Fruit fly (Drosophila melanogaster) whole organism, prepupa: ENCODE measurements around the gene CG46441.
A peak's percentile ranks its signal among the peaks of the same experiment; 100 is the strongest.

Experiments used
- Blimp-1 ChIP-seq: fragments of 200-800 bp; sonication (Bioruptor generic); optimal IDR thresholded peaks from 3 replicates; lab custom pipeline; 2017; ENCODE audit warnings: missing biosample characterization, missing genetic modification characterization, mild to moderate bottlenecking, moderate library complexity, missing genetic modification reagents
- CG10631 ChIP-seq: fragments of 200-800 bp; sonication (Bioruptor generic); optimal IDR thresholded peaks from 2 replicates; lab custom pipeline; 2016; ENCODE audit warnings: missing biosample characterization, missing genetic modification characterization
- CG11294 ChIP-seq: fragments of 200-800 bp; sonication (Bioruptor generic); IDR thresholded peaks from 2 replicates; pipeline ENCODE4 v1.3.6; 2022; ENCODE audit warnings: missing biosample characterization, missing genetic modification characterization
- CG11762 ChIP-seq: fragments of 200-800 bp; sonication (Bioruptor generic); optimal IDR thresholded peaks from 3 replicates; lab custom pipeline; 2016; ENCODE audit warnings: missing biosample characterization, missing genetic modification characterization; ENCODE audit not compliant: insufficient read depth
- CG11902 ChIP-seq: fragments of 200-800 bp; sonication (Bioruptor generic); optimal IDR thresholded peaks from 3 replicates; lab custom pipeline; 2016; ENCODE audit warnings: missing biosample characterization, missing genetic modification characterization
- CG15336 ChIP-seq: fragments of 200-800 bp; sonication (Bioruptor generic); IDR thresholded peaks from 2 replicates; pipeline ENCODE4 v1.3.6; 2022; ENCODE audit warnings: missing biosample characterization, missing genetic modification characterization
- CG1621 ChIP-seq: fragments of 200-800 bp; sonication (Bioruptor generic); optimal IDR thresholded peaks from 3 replicates; lab custom pipeline; 2018; ENCODE audit warnings: missing biosample characterization, mild to moderate bottlenecking, missing genetic modification characterization
- CG3032 ChIP-seq: fragments of 200-800 bp; optimal IDR thresholded peaks from 2 replicates; lab custom pipeline; 2019; ENCODE audit warnings: missing biosample characterization, mild to moderate bottlenecking, missing genetic modification characterization, moderate library complexity
- CG31627 ChIP-seq: fragments of 200-800 bp; sonication (Bioruptor generic); optimal IDR thresholded peaks from 3 replicates; lab custom pipeline; 2016; ENCODE audit warnings: missing biosample characterization, missing genetic modification characterization
- CG32006 ChIP-seq: fragments of 200-800 bp; sonication (Bioruptor generic); optimal IDR thresholded peaks from 3 replicates; lab custom pipeline; 2017; ENCODE audit warnings: missing biosample characterization, mild to moderate bottlenecking, missing genetic modification characterization
- CG4318 ChIP-seq: fragments of 200-800 bp; sonication (Bioruptor generic); optimal IDR thresholded peaks from 3 replicates; lab custom pipeline; 2017; ENCODE audit warnings: missing biosample characterization, mild to moderate bottlenecking, missing genetic modification characterization
- CG6808 ChIP-seq: fragments of 200-800 bp; sonication (Bioruptor generic); optimal IDR thresholded peaks from 3 replicates; lab custom pipeline; 2017; ENCODE audit warnings: missing biosample characterization, missing genetic modification characterization, mild to moderate bottlenecking, moderate library complexity, missing genetic modification reagents
- CG6854 ChIP-seq: fragments of 200-800 bp; sonication (Bioruptor generic); optimal IDR thresholded peaks from 2 replicates; lab custom pipeline; 2017; ENCODE audit warnings: missing biosample characterization, mild to moderate bottlenecking, missing genetic modification characterization
- CG7368 ChIP-seq: fragments of 200-800 bp; sonication (Bioruptor generic); optimal IDR thresholded peaks from 3 replicates; lab custom pipeline; 2016; ENCODE audit warnings: missing biosample characterization, missing genetic modification characterization
- CG8119 ChIP-seq: fragments of 200-800 bp; sonication (Bioruptor generic); IDR thresholded peaks from 3 replicates; pipeline ENCODE4 v1.3.6; 2022; ENCODE audit warnings: missing biosample characterization, missing genetic modification characterization
- CG8319 ChIP-seq: fragments of 200-800 bp; sonication (Bioruptor generic); optimal IDR thresholded peaks from 3 replicates; lab custom pipeline; 2016; ENCODE audit warnings: missing biosample characterization, missing genetic modification characterization
- CG8632 ChIP-seq: fragments of 200-800 bp; sonication (Bioruptor generic); optimal IDR thresholded peaks from 3 replicates; lab custom pipeline; 2016; ENCODE audit warnings: missing biosample characterization, missing genetic modification characterization
- CG9139 ChIP-seq: fragments of 200-800 bp; sonication (Bioruptor generic); optimal IDR thresholded peaks from 3 replicates; lab custom pipeline; 2017; ENCODE audit warnings: missing biosample characterization, mild to moderate bottlenecking, missing genetic modification characterization
- Eip75B ChIP-seq: fragments of 200-800 bp; sonication (Bioruptor generic); optimal IDR thresholded peaks from 3 replicates; lab custom pipeline; 2016; ENCODE audit warnings: missing biosample characterization, missing genetic modification characterization
- Eip78C ChIP-seq: fragments of 200-800 bp; sonication (Bioruptor generic); peaks from one replicate; lab custom pipeline; 2016; ENCODE audit warnings: missing biosample characterization, missing genetic modification characterization
- Eip93F ChIP-seq: fragments of 200-800 bp; sonication (Bioruptor generic); optimal IDR thresholded peaks from 2 replicates; lab custom pipeline; 2016; ENCODE audit warnings: missing biosample characterization, mild to moderate bottlenecking, missing genetic modification characterization
- Ets21C ChIP-seq: fragments of 200-800 bp; sonication (Bioruptor generic); optimal IDR thresholded peaks from 3 replicates; lab custom pipeline; 2016; ENCODE audit warnings: missing biosample characterization, missing genetic modification characterization
- Ets96B ChIP-seq: fragments of 200-800 bp; optimal IDR thresholded peaks from 2 replicates; lab custom pipeline; 2019; ENCODE audit warnings: missing biosample characterization, mild to moderate bottlenecking, missing genetic modification characterization, moderate library complexity
- Gug ChIP-seq: fragments of 200-800 bp; sonication (Bioruptor generic); IDR thresholded peaks from 2 replicates; pipeline ENCODE4 v1.3.6; 2022; ENCODE audit warnings: missing biosample characterization, missing genetic modification characterization
- Hr39 ChIP-seq: fragments of 200-800 bp; sonication (Bioruptor generic); optimal IDR thresholded peaks from 2 replicates; lab custom pipeline; 2016; ENCODE audit warnings: missing biosample characterization, missing genetic modification characterization
- Hr4 ChIP-seq: fragments of 200-800 bp; sonication (Bioruptor generic); optimal IDR thresholded peaks from 3 replicates; lab custom pipeline; 2016; ENCODE audit warnings: missing biosample characterization, missing genetic modification characterization
- Lpt ChIP-seq: fragments of 200-800 bp; sonication (Bioruptor generic); optimal IDR thresholded peaks from 3 replicates; lab custom pipeline; 2016; ENCODE audit warnings: missing biosample characterization, missing genetic modification characterization
- Met ChIP-seq: fragments of 200-800 bp; sonication (Bioruptor generic); optimal IDR thresholded peaks from 3 replicates; lab custom pipeline; 2016; ENCODE audit warnings: missing biosample characterization, missing genetic modification characterization
- Smox ChIP-seq: fragments of 200-800 bp; sonication (Bioruptor generic); optimal IDR thresholded peaks from 3 replicates; lab custom pipeline; 2016; ENCODE audit warnings: missing biosample characterization, missing genetic modification characterization
- Sox102F ChIP-seq: fragments of 200-800 bp; sonication (Bioruptor generic); optimal IDR thresholded peaks from 2 replicates; lab custom pipeline; 2016; ENCODE audit warnings: missing biosample characterization, mild to moderate bottlenecking, missing genetic modification characterization
- Sox14 ChIP-seq: fragments of 200-800 bp; sonication (Bioruptor generic); optimal IDR thresholded peaks from 3 replicates; lab custom pipeline; 2016; ENCODE audit warnings: missing biosample characterization, missing genetic modification characterization
- Sox15 ChIP-seq: fragments of 200-800 bp; sonication (Bioruptor generic); optimal IDR thresholded peaks from 3 replicates; lab custom pipeline; 2016; ENCODE audit warnings: missing biosample characterization, missing genetic modification characterization
- achi ChIP-seq: fragments of 200-800 bp; sonication (Bioruptor generic); optimal IDR thresholded peaks from 3 replicates; lab custom pipeline; 2016; ENCODE audit warnings: missing biosample characterization, missing genetic modification characterization
- acj6 ChIP-seq: fragments of 200-800 bp; sonication (Bioruptor generic); optimal IDR thresholded peaks from 3 replicates; lab custom pipeline; 2016; ENCODE audit warnings: missing biosample characterization, missing genetic modification characterization
- cyc ChIP-seq: fragments of 200-800 bp; sonication (Bioruptor generic); optimal IDR thresholded peaks from 3 replicates; lab custom pipeline; 2016; ENCODE audit warnings: missing biosample characterization, missing genetic modification characterization
- dac ChIP-seq: fragments of 200-800 bp; sonication (Bioruptor generic); optimal IDR thresholded peaks from 2 replicates; lab custom pipeline; 2017; ENCODE audit warnings: missing biosample characterization, mild to moderate bottlenecking, missing genetic modification characterization
- dsx ChIP-seq: fragments of 200-800 bp; optimal IDR thresholded peaks from 3 replicates; lab custom pipeline; 2019; ENCODE audit warnings: missing biosample characterization, mild to moderate bottlenecking, missing genetic modification characterization, moderate library complexity; ENCODE audit not compliant: poor library complexity, severe bottlenecking
- eg ChIP-seq: fragments of 200-800 bp; sonication (Bioruptor generic); IDR thresholded peaks from 3 replicates; pipeline ENCODE4 v1.3.6; 2022; ENCODE audit warnings: missing biosample characterization, missing genetic modification characterization
- esn ChIP-seq: fragments of 200-800 bp; sonication (Bioruptor generic); optimal IDR thresholded peaks from 2 replicates; lab custom pipeline; 2016; ENCODE audit warnings: missing biosample characterization, mild to moderate bottlenecking, missing genetic modification characterization, moderate library complexity
- fd85E ChIP-seq: fragments of 200-800 bp; sonication (Bioruptor generic); optimal IDR thresholded peaks from 3 replicates; lab custom pipeline; 2016; ENCODE audit warnings: missing biosample characterization, missing genetic modification characterization
- fkh ChIP-seq: fragments of 200-800 bp; sonication (Bioruptor generic); optimal IDR thresholded peaks from 3 replicates; lab custom pipeline; 2017; ENCODE audit warnings: missing biosample characterization, mild to moderate bottlenecking, missing genetic modification characterization, moderate library complexity
- lz ChIP-seq: fragments of 200-800 bp; sonication (Bioruptor generic); optimal IDR thresholded peaks from 3 replicates; lab custom pipeline; 2016; ENCODE audit warnings: missing biosample characterization, missing genetic modification characterization
- net ChIP-seq: fragments of 200-800 bp; sonication (Bioruptor generic); optimal IDR thresholded peaks from 3 replicates; lab custom pipeline; 2016; ENCODE audit warnings: missing biosample characterization, missing genetic modification characterization
- pdm3 ChIP-seq: fragments of 200-800 bp; sonication (Bioruptor generic); optimal IDR thresholded peaks from 3 replicates; lab custom pipeline; 2016; ENCODE audit warnings: missing biosample characterization, missing genetic modification characterization
- salr ChIP-seq, 2 experiments: fragments of 200-800 bp; sonication (Bioruptor generic); optimal IDR thresholded peaks; 3 replicates each; lab custom pipeline; 2016 to 2018; ENCODE audit warnings: missing biosample characterization in 2 of 2, missing genetic modification characterization in 2 of 2, mild to moderate bottlenecking in 1 of 2
- spab ChIP-seq: fragments of 200-800 bp; sonication (Bioruptor generic); optimal IDR thresholded peaks from 2 replicates; lab custom pipeline; 2017; ENCODE audit warnings: missing biosample characterization, mild to moderate bottlenecking, missing genetic modification characterization, missing genetic modification reagents
- ss ChIP-seq, 2 experiments: fragments of 200-800 bp; sonication (Bioruptor generic); optimal IDR thresholded peaks; 2 replicates in 1 of 2; 3 replicates in 1 of 2; lab custom pipeline; 2017 to 2018; ENCODE audit warnings: mild to moderate bottlenecking in 2 of 2, missing biosample characterization in 2 of 2, missing genetic modification characterization in 2 of 2, moderate library complexity in 1 of 2
- svp ChIP-seq: fragments of 200-800 bp; sonication (Bioruptor generic); peaks from one replicate; lab custom pipeline; 2016; ENCODE audit warnings: missing biosample characterization, missing genetic modification characterization
- topi ChIP-seq: fragments of 200-800 bp; sonication (Bioruptor generic); optimal IDR thresholded peaks from 3 replicates; lab custom pipeline; 2016; ENCODE audit warnings: missing biosample characterization, missing genetic modification characterization
- vri ChIP-seq: fragments of 200-800 bp; sonication (Bioruptor generic); optimal IDR thresholded peaks from 3 replicates; lab custom pipeline; 2016; ENCODE audit warnings: missing biosample characterization, mild to moderate bottlenecking, missing genetic modification characterization

The CG46441 gene

DNA sequence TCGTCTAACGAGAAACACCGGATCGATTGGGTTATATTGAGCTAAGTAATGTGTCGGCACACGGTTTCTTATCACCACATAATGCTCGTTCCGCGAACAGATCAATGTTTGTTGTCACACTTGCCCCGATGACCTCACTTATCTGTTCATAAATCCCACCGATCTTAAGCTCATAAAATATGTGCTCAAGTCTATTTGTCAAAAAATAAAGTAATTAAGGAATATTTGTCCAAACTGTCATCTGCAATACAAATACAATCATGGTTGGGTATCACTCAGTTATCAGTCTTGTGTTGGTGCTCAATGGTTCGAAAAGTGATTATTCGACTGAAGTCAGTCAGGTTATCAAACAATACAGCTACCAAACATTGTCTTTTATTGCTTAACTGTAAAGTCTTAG is 46.4 kb upstream of the CG46441 start:
- TF ChIP-seq salr (GFP tag; optimal IDR thresholded peaks at IDR 0.05; lab: Kevin White, UChicago) (no peak), Hr39 (GFP tag; lab: Kevin White, UChicago) (no peak), topi (GFP tag; lab: Kevin White, UChicago) (no peak), Sox15 (GFP tag; lab: Kevin White, UChicago) (no peak), fkh (GFP tag; lab: Kevin White, UChicago) (peak; percentile 69), svp (GFP tag; lab: Kevin White, UChicago) (peak; percentile 88), CG11294 (GFP tag; lab: Robert Waterston, UW) (no peak)

DNA sequence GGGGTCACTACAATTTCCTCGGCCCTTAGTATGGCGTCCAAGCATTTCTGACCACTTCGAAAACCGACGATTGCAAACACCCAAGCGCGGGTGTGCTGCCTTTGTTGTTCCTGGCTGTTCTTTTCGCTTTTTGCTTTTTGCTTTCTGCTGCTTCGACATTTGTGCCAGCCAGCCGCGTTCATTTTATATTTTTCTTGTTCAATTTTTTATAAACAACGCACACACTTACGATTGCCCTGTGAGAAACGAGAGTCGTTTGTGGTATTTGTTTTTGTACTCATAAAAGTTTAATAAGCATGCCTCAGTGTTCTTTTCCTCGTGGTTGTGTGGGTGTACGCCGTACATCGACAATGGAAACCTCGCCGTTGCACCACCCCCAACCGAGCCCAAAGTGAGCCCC is 45.9 kb upstream of the CG46441 start:
- no peak for TF ChIP-seq Sox15 (GFP tag; lab: Kevin White, UChicago)
- no peak for TF ChIP-seq vri
- no peak for TF ChIP-seq CG8319
- no peak for TF ChIP-seq Hr4
- TF ChIP-seq esn (GFP tag; lab: Kevin White, UChicago), result no peak
- TF ChIP-seq Eip75B (GFP tag; lab: Kevin White, UChicago), result no peak
- no peak for TF ChIP-seq CG6854 (GFP tag; lab: Kevin White, UChicago)
- TF ChIP-seq Ets96B, result no peak
- TF ChIP-seq lz (GFP tag; lab: Kevin White, UChicago), result no peak
- TF ChIP-seq CG1621 (tag; lab: Kevin White, UChicago), result peak; percentile 11
- peak; percentile 20 for TF ChIP-seq Sox14 (GFP tag; lab: Kevin White, UChicago)
- TF ChIP-seq CG15336 (GFP tag; lab: Robert Waterston, UW), result 0 out of 2 replicates have a peak, but pooled peaks have one; percentile 13
- no peak for TF ChIP-seq CG8632 (GFP tag; lab: Kevin White, UChicago)
- no peak for TF ChIP-seq Smox (GFP tag; lab: Kevin White, UChicago)
- TF ChIP-seq cyc (GFP tag; lab: Kevin White, UChicago), result no peak
- TF ChIP-seq Sox102F, result no peak
- TF ChIP-seq pdm3 (GFP tag; lab: Kevin White, UChicago), result no peak
- TF ChIP-seq Blimp-1 (GFP tag; lab: Kevin White, UChicago), result no peak
- TF ChIP-seq CG3032 (tag; lab: Kevin White, UChicago), result no peak
- no peak for TF ChIP-seq salr (GFP tag; optimal IDR thresholded peaks at IDR 0.05; lab: Kevin White, UChicago)
- TF ChIP-seq CG7368 (GFP tag; lab: Kevin White, UChicago), result no peak
- TF ChIP-seq fkh (GFP tag; lab: Kevin White, UChicago), result no peak
- no peak for TF ChIP-seq Ets21C (GFP tag; lab: Kevin White, UChicago)
- TF ChIP-seq CG31627 (GFP tag; lab: Kevin White, UChicago), result no peak
- TF ChIP-seq achi (GFP tag; lab: Kevin White, UChicago), result no peak
- no peak for TF ChIP-seq CG11902
- TF ChIP-seq net, result no peak
- no peak for TF ChIP-seq Gug
- TF ChIP-seq dsx (GFP tag; lab: Kevin White, UChicago), result peak; percentile 5
- TF ChIP-seq CG6808 (GFP tag; lab: Kevin White, UChicago), result peak; percentile 37
- TF ChIP-seq CG11762 (GFP tag; lab: Kevin White, UChicago), result no peak
- TF ChIP-seq Met (GFP tag; lab: Kevin White, UChicago), result no peak
- no peak for TF ChIP-seq Hr39 (GFP tag; lab: Kevin White, UChicago)
- TF ChIP-seq Lpt (GFP tag; lab: Kevin White, UChicago), result no peak
- no peak for TF ChIP-seq CG32006 (GFP tag; lab: Kevin White, UChicago)
- 0 out of 3 replicates have a peak, but pooled peaks have one; percentile 23 for TF ChIP-seq CG8119 (GFP tag; lab: Robert Waterston, UW)
- no peak for TF ChIP-seq CG10631 (GFP tag; lab: Kevin White, UChicago)
- TF ChIP-seq eg (GFP tag; lab: Robert Waterston, UW), result peak; percentile 49; the same call in 1 of the 3 replicates
- TF ChIP-seq fd85E (GFP tag; lab: Kevin White, UChicago), result no peak
- no peak for TF ChIP-seq Eip78C (GFP tag; lab: Kevin White, UChicago)
- peak; percentile 46 to 70 for TF ChIP-seq ss (GFP tag; optimal IDR thresholded peaks at IDR 0.05; lab: Kevin White, UChicago)
- no peak for TF ChIP-seq acj6
- TF ChIP-seq topi (GFP tag; lab: Kevin White, UChicago), result no peak
- TF ChIP-seq dac, result no peak
- no peak for TF ChIP-seq CG9139 (GFP tag; lab: Kevin White, UChicago)
- TF ChIP-seq spab (GFP tag; lab: Kevin White, UChicago), result peak; percentile 12
- no peak for TF ChIP-seq CG4318
- TF ChIP-seq Eip93F (GFP tag; lab: Kevin White, UChicago), result no peak
